Worm (Caenorhabditis elegans): ENCODE measurements around the gene srsx-10.

DNA sequence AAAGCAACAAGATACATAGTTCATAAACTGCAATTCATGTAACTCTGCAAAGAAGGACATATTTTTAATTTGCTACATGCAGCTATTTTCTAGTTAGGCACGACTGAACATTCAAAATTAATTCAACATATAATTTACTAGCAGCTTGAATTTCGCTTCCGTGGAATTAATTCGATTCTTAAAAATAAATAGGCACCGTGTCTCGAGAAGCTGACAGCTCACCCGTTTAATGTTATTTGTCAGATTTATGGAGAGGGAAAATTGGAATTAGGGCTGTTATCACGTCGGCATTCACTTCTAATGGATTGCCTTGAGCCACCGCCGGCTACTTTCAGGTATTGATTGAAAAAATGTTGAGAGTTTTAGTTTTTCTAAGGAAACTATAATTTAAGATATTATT lies 48.2 kb downstream of the srsx-10 start, which contains the start of gene srh-21:
- TF ChIP-seq ama-1 (optimal IDR thresholded peaks at IDR 0.05) (no peak), dmd-4 (tag; optimal IDR thresholded peaks at IDR 0.05; ENCODE audit: borderline replicate concordance) (no peak), nfya-1 (tag; optimal IDR thresholded peaks at IDR 0.05) (no peak), che-1 (tag; optimal IDR thresholded peaks at IDR 0.05) (no peak), K02D7.2 (tag; optimal IDR thresholded peaks at IDR 0.05) (no peak), gmeb-2 (tag; optimal IDR thresholded peaks at IDR 0.05) (no peak), ceh-14 (tag; optimal IDR thresholded peaks at IDR 0.05) (no peak), unc-86 (tag; optimal IDR thresholded peaks at IDR 0.05) (no peak), ceh-48 (tag; optimal IDR thresholded peaks at IDR 0.05) (no peak), ets-4 (tag; optimal IDR thresholded peaks at IDR 0.05) (no peak), elt-2 (tag; optimal IDR thresholded peaks at IDR 0.05) (no peak), npax-4 (tag; optimal IDR thresholded peaks at IDR 0.05) (no peak)
